Fruit fly (Drosophila melanogaster) whole organism, adult: ENCODE results near the gene CG31635.

Experiments
- CG11617 ChIP-seq: fragments of 200-800 bp; sonication (Bioruptor generic); optimal IDR thresholded peaks from 2 replicates; lab custom pipeline; 2017; ENCODE audit warnings: mild to moderate bottlenecking, missing biosample characterization, missing genetic modification reagents, missing genetic modification characterization
- CG14711 ChIP-seq: fragments of 200-800 bp; sonication (Bioruptor generic); optimal IDR thresholded peaks from 2 replicates; lab custom pipeline; 2018; ENCODE audit warnings: missing biosample characterization, mild to moderate bottlenecking, missing genetic modification characterization, moderate library complexity
- CG5204 ChIP-seq: fragments of 200-800 bp; sonication (Bioruptor generic); optimal IDR thresholded peaks from 2 replicates; lab custom pipeline; 2016; ENCODE audit warnings: missing biosample characterization, missing genetic modification characterization
- CG7101 ChIP-seq: fragments of 200-800 bp; sonication (Bioruptor generic); optimal IDR thresholded peaks from 2 replicates; lab custom pipeline; 2018; ENCODE audit warnings: missing biosample characterization, mild to moderate bottlenecking, missing genetic modification characterization, moderate library complexity
- Clk ChIP-seq: fragments of 200-800 bp; sonication (Bioruptor generic); optimal IDR thresholded peaks from 2 replicates; lab custom pipeline; 2017; ENCODE audit warnings: missing biosample characterization, missing genetic modification characterization
- Hr96 ChIP-seq: fragments of 200-800 bp; sonication (Bioruptor generic); optimal IDR thresholded peaks from 2 replicates; lab custom pipeline; 2016; ENCODE audit warnings: missing biosample characterization, missing genetic modification characterization
- Mnt ChIP-seq: fragments of 200-800 bp; sonication (Bioruptor generic); optimal IDR thresholded peaks from 2 replicates; lab custom pipeline; 2016; ENCODE audit warnings: missing biosample characterization, mild to moderate bottlenecking, missing genetic modification characterization
- bab1 ChIP-seq: fragments of 200-800 bp; sonication (Bioruptor generic); optimal IDR thresholded peaks from 3 replicates; lab custom pipeline; 2019; ENCODE audit warnings: missing biosample characterization, mild to moderate bottlenecking, missing genetic modification characterization, moderate library complexity
- kay ChIP-seq: fragments of 200-800 bp; sonication (Bioruptor generic); peaks from one replicate; lab custom pipeline; 2016; ENCODE audit warnings: missing biosample characterization, missing genetic modification characterization, borderline replicate concordance
- ovo ChIP-seq: fragments of 200-800 bp; sonication (Bioruptor generic); optimal IDR thresholded peaks from 2 replicates; lab custom pipeline; 2016; ENCODE audit warnings: missing biosample characterization, missing genetic modification characterization
- pad ChIP-seq: fragments of 200-800 bp; sonication (Bioruptor generic); optimal IDR thresholded peaks from 3 replicates; lab custom pipeline; 2017; ENCODE audit warnings: missing biosample characterization, missing genetic modification characterization, mild to moderate bottlenecking, moderate library complexity, missing genetic modification reagents
- tj ChIP-seq: fragments of 200-800 bp; sonication (Bioruptor generic); optimal IDR thresholded peaks from 3 replicates; lab custom pipeline; 2017; ENCODE audit warnings: missing biosample characterization, mild to moderate bottlenecking, missing genetic modification characterization, moderate library complexity

DNA sequence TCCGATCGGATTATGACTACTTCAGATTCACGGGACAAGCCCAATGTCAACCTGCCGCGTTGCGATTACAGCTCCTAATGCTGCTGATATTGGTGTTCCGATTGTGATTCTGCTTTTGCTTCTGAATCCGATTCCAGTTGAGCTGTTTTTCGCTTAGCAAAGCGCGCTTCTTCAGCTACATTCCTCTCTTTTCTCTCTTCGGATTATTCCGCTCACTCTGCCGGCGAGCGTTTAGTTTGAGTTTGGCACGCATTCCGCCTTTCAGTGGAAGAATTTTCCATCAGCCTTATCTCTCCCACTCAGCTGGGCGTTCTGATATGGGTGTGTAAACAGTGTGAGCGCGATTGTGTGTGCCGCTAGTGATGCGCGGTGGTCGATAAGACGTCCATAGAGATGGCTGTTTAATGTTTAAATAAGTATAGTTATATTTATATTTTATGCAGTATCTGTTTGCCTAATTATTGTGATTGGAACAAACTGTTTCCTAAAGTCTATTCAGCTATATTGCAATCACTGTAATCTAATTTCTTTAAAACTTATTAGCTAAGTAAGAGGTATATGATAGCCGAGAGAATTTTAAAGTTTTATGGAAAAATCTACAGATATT lies 18.9 kb upstream of the CG31635 start, which contains the start of gene Galt:
- TF ChIP-seq pad (GFP tag; lab: Kevin White, UChicago), result no peak
- peak; percentile 25 for TF ChIP-seq Hr96 (GFP tag; lab: Kevin White, UChicago)
- peak; percentile 64 for TF ChIP-seq CG11617 (GFP tag; lab: Kevin White, UChicago)
- no peak for TF ChIP-seq kay
- TF ChIP-seq CG5204, result no peak
- TF ChIP-seq Mnt (GFP tag; lab: Kevin White, UChicago), result peak; percentile 59
- TF ChIP-seq CG7101 (tag; lab: Kevin White, UChicago), result peak; percentile 63
- TF ChIP-seq bab1, result peak; percentile 6
- TF ChIP-seq Clk, result no peak
- peak; percentile 84 for TF ChIP-seq tj (GFP tag; lab: Kevin White, UChicago)
- TF ChIP-seq ovo (GFP tag; lab: Kevin White, UChicago), result peak; percentile 41
- TF ChIP-seq CG14711 (tag; lab: Kevin White, UChicago), result peak; percentile 23
